Fruit fly (Drosophila melanogaster): ENCODE measurements around the gene Mesh1.

Mesh1 gene

DNA sequence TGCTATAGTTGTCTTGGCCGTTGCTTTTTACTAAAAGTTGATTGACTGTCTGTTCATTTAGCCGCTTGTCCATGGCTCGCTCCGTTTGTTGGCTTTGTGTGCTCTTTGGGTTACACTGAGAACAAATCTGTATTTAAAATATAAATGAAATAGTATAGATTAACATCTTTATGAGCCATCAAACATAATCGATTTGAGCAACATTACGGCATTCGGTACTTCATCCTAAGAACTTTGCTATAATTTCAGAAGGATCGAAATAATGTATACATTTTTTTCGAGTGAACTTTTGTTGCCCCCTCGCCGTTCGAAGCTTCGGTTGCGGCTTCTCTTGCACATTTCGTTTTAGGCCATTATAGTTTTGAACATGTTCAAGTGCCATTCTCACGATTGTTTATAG is 5.7 kb upstream of the Mesh1 start (continued):
- TF ChIP-seq sim (GFP tag; IDR thresholded peaks at IDR 0.05): no peak
- TF ChIP-seq eyg (GFP tag; optimal IDR thresholded peaks at IDR 0.05): no peak
- no peak for TF ChIP-seq jigr1 (GFP tag; IDR thresholded peaks at IDR 0.05)
- TF ChIP-seq CG2120 (GFP tag; optimal IDR thresholded peaks at IDR 0.05): peak; percentile 5
- TF ChIP-seq CG32772 (GFP tag; IDR thresholded peaks at IDR 0.05): peak; percentile 62; the same call in 1 of the 2 replicates
- TF ChIP-seq Six4 (GFP tag; optimal IDR thresholded peaks at IDR 0.05): peak; percentile 35
- peak; percentile 51 for TF ChIP-seq CG12769 (tag; optimal IDR thresholded peaks at IDR 0.05)
- TF ChIP-seq Atf-2 (GFP tag; optimal IDR thresholded peaks at IDR 0.05): no peak
- peak; percentile 50 for TF ChIP-seq Abd-B (GFP tag; optimal IDR thresholded peaks at IDR 0.05)
- peak; percentile 51; the same call in 1 of the 2 replicates for TF ChIP-seq ara (GFP tag; IDR thresholded peaks at IDR 0.05)
- TF ChIP-seq CG16863 (GFP tag; optimal IDR thresholded peaks at IDR 0.05): peak; percentile 46
- no peak for TF ChIP-seq toy (GFP tag; IDR thresholded peaks at IDR 0.05)
- TF ChIP-seq CG30431 (GFP tag; optimal IDR thresholded peaks at IDR 0.05): peak; percentile 59
- peak; percentile 67; the same call in 1 of the 3 replicates for TF ChIP-seq otp (GFP tag; IDR thresholded peaks at IDR 0.05)
- TF ChIP-seq ash1 (GFP tag; optimal IDR thresholded peaks at IDR 0.05): no peak
- no peak for TF ChIP-seq dati (GFP tag; IDR thresholded peaks at IDR 0.05)
- TF ChIP-seq CG1647 (GFP tag; optimal IDR thresholded peaks at IDR 0.05): no peak
- peak; percentile 27 for TF ChIP-seq Nf-YB (GFP tag; optimal IDR thresholded peaks at IDR 0.05)
- TF ChIP-seq CG7928 (GFP tag; optimal IDR thresholded peaks at IDR 0.05): no peak
- peak; percentile 61 for TF ChIP-seq CG6689 (GFP tag; IDR thresholded peaks at IDR 0.05)
- TF ChIP-seq Myb (GFP tag; optimal IDR thresholded peaks at IDR 0.05): no peak
- no peak for TF ChIP-seq nom (GFP tag; optimal IDR thresholded peaks at IDR 0.05)
- TF ChIP-seq CG1792 (GFP tag; optimal IDR thresholded peaks at IDR 0.05): no peak
- TF ChIP-seq Hr3 (GFP tag; optimal IDR thresholded peaks at IDR 0.05): peak; percentile 67
- TF ChIP-seq CG7372 (GFP tag; IDR thresholded peaks at IDR 0.05): peak; percentile 54; the same call in 1 of the 2 replicates
- TF ChIP-seq CG13123 (GFP tag; optimal IDR thresholded peaks at IDR 0.05): peak; percentile 32
- no peak for TF ChIP-seq tna (GFP tag; IDR thresholded peaks at IDR 0.05; ENCODE audit: partially characterized antibody)
- TF ChIP-seq aop (GFP tag; IDR thresholded peaks at IDR 0.05): peak; percentile 26; the same call in 1 of the 2 replicates
- no peak for TF ChIP-seq Sry-β (GFP tag; optimal IDR thresholded peaks at IDR 0.05)
- peak; percentile 37; the same call in 1 of the 2 replicates for TF ChIP-seq peb (GFP tag; IDR thresholded peaks at IDR 0.05)
- TF ChIP-seq YL-1 (GFP tag; optimal IDR thresholded peaks at IDR 0.05): no peak
- TF ChIP-seq TFAM (GFP tag; optimal IDR thresholded peaks at IDR 0.05): no peak
- no peak for TF ChIP-seq CG7786 (GFP tag; optimal IDR thresholded peaks at IDR 0.05)
- TF ChIP-seq danr (GFP tag; IDR thresholded peaks at IDR 0.05): peak; percentile 37; the same call in 1 of the 2 replicates
- peak; percentile 36; the same call in 1 of the 2 replicates for TF ChIP-seq Oaz (GFP tag; IDR thresholded peaks at IDR 0.05)
- TF ChIP-seq nau (GFP tag; optimal IDR thresholded peaks at IDR 0.05): peak; percentile 53
- no peak for TF ChIP-seq CG7745 (tag; optimal IDR thresholded peaks at IDR 0.05)
- peak; percentile 31 for TF ChIP-seq zen (tag; optimal IDR thresholded peaks at IDR 0.05)
- no peak for TF ChIP-seq CG17186 (GFP tag; optimal IDR thresholded peaks at IDR 0.05)
- TF ChIP-seq CG18011 (GFP tag; optimal IDR thresholded peaks at IDR 0.05): peak; percentile 15
- TF ChIP-seq Hey (tag; optimal IDR thresholded peaks at IDR 0.05): no peak
- TF ChIP-seq gfzf (GFP tag; optimal IDR thresholded peaks at IDR 0.05): no peak
- TF ChIP-seq C15 (GFP tag; IDR thresholded peaks at IDR 0.05): no peak
- TF ChIP-seq inv (GFP tag; IDR thresholded peaks at IDR 0.05; ENCODE audit: partially characterized antibody): no peak
- no peak for TF ChIP-seq pnt (GFP tag; optimal IDR thresholded peaks at IDR 0.05)
- peak; percentile 66 for TF ChIP-seq CG12071 (GFP tag; optimal IDR thresholded peaks at IDR 0.05)
- TF ChIP-seq CrebB (tag; optimal IDR thresholded peaks at IDR 0.05): peak; percentile 21
- peak; percentile 66; the same call in 2 of the 3 replicates for TF ChIP-seq Optix (GFP tag; IDR thresholded peaks at IDR 0.05)
- TF ChIP-seq ken (GFP tag; IDR thresholded peaks at IDR 0.05): peak; percentile 56; the same call in 2 of the 3 replicates
- no peak for TF ChIP-seq ERR (GFP tag; optimal IDR thresholded peaks at IDR 0.05)
- TF ChIP-seq jumu (GFP tag; optimal IDR thresholded peaks at IDR 0.05): no peak
- no peak for TF ChIP-seq disco-r (GFP tag; optimal IDR thresholded peaks at IDR 0.05)
